Fruit fly (Drosophila melanogaster) whole organism, prepupa: Measurements from ENCODE around the gene CG7656.

Experiments
- Blimp-1 ChIP-seq: fragments of 200-800 bp; sonication (Bioruptor generic); optimal IDR thresholded peaks from 3 replicates; lab custom pipeline; 2017; ENCODE audit warnings: missing biosample characterization, missing genetic modification characterization, mild to moderate bottlenecking, moderate library complexity, missing genetic modification reagents
- CG10631 ChIP-seq: fragments of 200-800 bp; sonication (Bioruptor generic); optimal IDR thresholded peaks from 2 replicates; lab custom pipeline; 2016; ENCODE audit warnings: missing biosample characterization, missing genetic modification characterization
- CG11294 ChIP-seq: fragments of 200-800 bp; sonication (Bioruptor generic); IDR thresholded peaks from 2 replicates; pipeline ENCODE4 v1.3.6; 2022; ENCODE audit warnings: missing biosample characterization, missing genetic modification characterization
- CG11762 ChIP-seq: fragments of 200-800 bp; sonication (Bioruptor generic); optimal IDR thresholded peaks from 3 replicates; lab custom pipeline; 2016; ENCODE audit warnings: missing biosample characterization, missing genetic modification characterization; ENCODE audit not compliant: insufficient read depth
- CG1621 ChIP-seq: fragments of 200-800 bp; sonication (Bioruptor generic); optimal IDR thresholded peaks from 3 replicates; lab custom pipeline; 2018; ENCODE audit warnings: missing biosample characterization, mild to moderate bottlenecking, missing genetic modification characterization
- CG3032 ChIP-seq: fragments of 200-800 bp; optimal IDR thresholded peaks from 2 replicates; lab custom pipeline; 2019; ENCODE audit warnings: missing biosample characterization, mild to moderate bottlenecking, missing genetic modification characterization, moderate library complexity
- CG31627 ChIP-seq: fragments of 200-800 bp; sonication (Bioruptor generic); optimal IDR thresholded peaks from 3 replicates; lab custom pipeline; 2016; ENCODE audit warnings: missing biosample characterization, missing genetic modification characterization
- CG32006 ChIP-seq: fragments of 200-800 bp; sonication (Bioruptor generic); optimal IDR thresholded peaks from 3 replicates; lab custom pipeline; 2017; ENCODE audit warnings: missing biosample characterization, mild to moderate bottlenecking, missing genetic modification characterization
- CG34406 ChIP-seq: fragments of 200-800 bp; sonication (Bioruptor generic); optimal IDR thresholded peaks from 3 replicates; lab custom pipeline; 2016; ENCODE audit warnings: missing biosample characterization, missing genetic modification characterization
- CG4318 ChIP-seq: fragments of 200-800 bp; sonication (Bioruptor generic); optimal IDR thresholded peaks from 3 replicates; lab custom pipeline; 2017; ENCODE audit warnings: missing biosample characterization, mild to moderate bottlenecking, missing genetic modification characterization
- CG6163 ChIP-seq: fragments of 200-800 bp; sonication (Bioruptor generic); IDR thresholded peaks from 3 replicates; pipeline ENCODE4 v1.3.6; 2022; ENCODE audit warnings: missing biosample characterization, missing genetic modification characterization
- CG6792 ChIP-seq: fragments of 200-800 bp; sonication (Bioruptor generic); optimal IDR thresholded peaks from 3 replicates; lab custom pipeline; 2016; ENCODE audit warnings: missing biosample characterization, missing genetic modification characterization
- CG6808 ChIP-seq: fragments of 200-800 bp; sonication (Bioruptor generic); optimal IDR thresholded peaks from 3 replicates; lab custom pipeline; 2017; ENCODE audit warnings: missing biosample characterization, missing genetic modification characterization, mild to moderate bottlenecking, moderate library complexity, missing genetic modification reagents
- CG6854 ChIP-seq: fragments of 200-800 bp; sonication (Bioruptor generic); optimal IDR thresholded peaks from 2 replicates; lab custom pipeline; 2017; ENCODE audit warnings: missing biosample characterization, mild to moderate bottlenecking, missing genetic modification characterization
- CG7368 ChIP-seq: fragments of 200-800 bp; sonication (Bioruptor generic); optimal IDR thresholded peaks from 3 replicates; lab custom pipeline; 2016; ENCODE audit warnings: missing biosample characterization, missing genetic modification characterization
- CG8119 ChIP-seq: fragments of 200-800 bp; sonication (Bioruptor generic); IDR thresholded peaks from 3 replicates; pipeline ENCODE4 v1.3.6; 2022; ENCODE audit warnings: missing biosample characterization, missing genetic modification characterization
- CG8319 ChIP-seq: fragments of 200-800 bp; sonication (Bioruptor generic); optimal IDR thresholded peaks from 3 replicates; lab custom pipeline; 2016; ENCODE audit warnings: missing biosample characterization, missing genetic modification characterization
- CG9139 ChIP-seq: fragments of 200-800 bp; sonication (Bioruptor generic); optimal IDR thresholded peaks from 3 replicates; lab custom pipeline; 2017; ENCODE audit warnings: missing biosample characterization, mild to moderate bottlenecking, missing genetic modification characterization
- Eip75B ChIP-seq: fragments of 200-800 bp; sonication (Bioruptor generic); optimal IDR thresholded peaks from 3 replicates; lab custom pipeline; 2016; ENCODE audit warnings: missing biosample characterization, missing genetic modification characterization
- Eip78C ChIP-seq: fragments of 200-800 bp; sonication (Bioruptor generic); peaks from one replicate; lab custom pipeline; 2016; ENCODE audit warnings: missing biosample characterization, missing genetic modification characterization
- Ets21C ChIP-seq: fragments of 200-800 bp; sonication (Bioruptor generic); optimal IDR thresholded peaks from 3 replicates; lab custom pipeline; 2016; ENCODE audit warnings: missing biosample characterization, missing genetic modification characterization
- Gug ChIP-seq: fragments of 200-800 bp; sonication (Bioruptor generic); IDR thresholded peaks from 2 replicates; pipeline ENCODE4 v1.3.6; 2022; ENCODE audit warnings: missing biosample characterization, missing genetic modification characterization
- Hr38 ChIP-seq: sonication (Bioruptor generic); optimal IDR thresholded peaks from 2 replicates; lab custom pipeline; 2016; ENCODE audit warnings: missing biosample characterization, missing genetic modification characterization
- Hr39 ChIP-seq: fragments of 200-800 bp; sonication (Bioruptor generic); optimal IDR thresholded peaks from 2 replicates; lab custom pipeline; 2016; ENCODE audit warnings: missing biosample characterization, missing genetic modification characterization
- Hr4 ChIP-seq: fragments of 200-800 bp; sonication (Bioruptor generic); optimal IDR thresholded peaks from 3 replicates; lab custom pipeline; 2016; ENCODE audit warnings: missing biosample characterization, missing genetic modification characterization
- Lpt ChIP-seq: fragments of 200-800 bp; sonication (Bioruptor generic); optimal IDR thresholded peaks from 3 replicates; lab custom pipeline; 2016; ENCODE audit warnings: missing biosample characterization, missing genetic modification characterization
- Met ChIP-seq: fragments of 200-800 bp; sonication (Bioruptor generic); optimal IDR thresholded peaks from 3 replicates; lab custom pipeline; 2016; ENCODE audit warnings: missing biosample characterization, missing genetic modification characterization
- Smox ChIP-seq: fragments of 200-800 bp; sonication (Bioruptor generic); optimal IDR thresholded peaks from 3 replicates; lab custom pipeline; 2016; ENCODE audit warnings: missing biosample characterization, missing genetic modification characterization
- Sox102F ChIP-seq: fragments of 200-800 bp; sonication (Bioruptor generic); optimal IDR thresholded peaks from 2 replicates; lab custom pipeline; 2016; ENCODE audit warnings: missing biosample characterization, mild to moderate bottlenecking, missing genetic modification characterization
- Sox15 ChIP-seq: fragments of 200-800 bp; sonication (Bioruptor generic); optimal IDR thresholded peaks from 3 replicates; lab custom pipeline; 2016; ENCODE audit warnings: missing biosample characterization, missing genetic modification characterization
- acj6 ChIP-seq: fragments of 200-800 bp; sonication (Bioruptor generic); optimal IDR thresholded peaks from 3 replicates; lab custom pipeline; 2016; ENCODE audit warnings: missing biosample characterization, missing genetic modification characterization
- cyc ChIP-seq: fragments of 200-800 bp; sonication (Bioruptor generic); optimal IDR thresholded peaks from 3 replicates; lab custom pipeline; 2016; ENCODE audit warnings: missing biosample characterization, missing genetic modification characterization
- dsx ChIP-seq: fragments of 200-800 bp; optimal IDR thresholded peaks from 3 replicates; lab custom pipeline; 2019; ENCODE audit warnings: missing biosample characterization, mild to moderate bottlenecking, missing genetic modification characterization, moderate library complexity; ENCODE audit not compliant: poor library complexity, severe bottlenecking
- eg ChIP-seq: fragments of 200-800 bp; sonication (Bioruptor generic); IDR thresholded peaks from 3 replicates; pipeline ENCODE4 v1.3.6; 2022; ENCODE audit warnings: missing biosample characterization, missing genetic modification characterization
- esn ChIP-seq: fragments of 200-800 bp; sonication (Bioruptor generic); optimal IDR thresholded peaks from 2 replicates; lab custom pipeline; 2016; ENCODE audit warnings: missing biosample characterization, mild to moderate bottlenecking, missing genetic modification characterization, moderate library complexity
- fd59A ChIP-seq: fragments of 200-800 bp; sonication (Bioruptor generic); optimal IDR thresholded peaks from 2 replicates; lab custom pipeline; 2017; ENCODE audit warnings: missing biosample characterization, mild to moderate bottlenecking, missing genetic modification characterization, missing genetic modification reagents
- fd85E ChIP-seq: fragments of 200-800 bp; sonication (Bioruptor generic); optimal IDR thresholded peaks from 3 replicates; lab custom pipeline; 2016; ENCODE audit warnings: missing biosample characterization, missing genetic modification characterization
- lz ChIP-seq: fragments of 200-800 bp; sonication (Bioruptor generic); optimal IDR thresholded peaks from 3 replicates; lab custom pipeline; 2016; ENCODE audit warnings: missing biosample characterization, missing genetic modification characterization
- net ChIP-seq: fragments of 200-800 bp; sonication (Bioruptor generic); optimal IDR thresholded peaks from 3 replicates; lab custom pipeline; 2016; ENCODE audit warnings: missing biosample characterization, missing genetic modification characterization
- salr ChIP-seq, 2 experiments: fragments of 200-800 bp; sonication (Bioruptor generic); optimal IDR thresholded peaks; 3 replicates each; lab custom pipeline; 2016 to 2018; ENCODE audit warnings: missing biosample characterization in 2 of 2, missing genetic modification characterization in 2 of 2, mild to moderate bottlenecking in 1 of 2
- ss ChIP-seq, 2 experiments: fragments of 200-800 bp; sonication (Bioruptor generic); optimal IDR thresholded peaks; 2 replicates in 1 of 2; 3 replicates in 1 of 2; lab custom pipeline; 2017 to 2018; ENCODE audit warnings: mild to moderate bottlenecking in 2 of 2, missing biosample characterization in 2 of 2, missing genetic modification characterization in 2 of 2, moderate library complexity in 1 of 2
- svp ChIP-seq: fragments of 200-800 bp; sonication (Bioruptor generic); peaks from one replicate; lab custom pipeline; 2016; ENCODE audit warnings: missing biosample characterization, missing genetic modification characterization
- topi ChIP-seq: fragments of 200-800 bp; sonication (Bioruptor generic); optimal IDR thresholded peaks from 3 replicates; lab custom pipeline; 2016; ENCODE audit warnings: missing biosample characterization, missing genetic modification characterization
- vri ChIP-seq: fragments of 200-800 bp; sonication (Bioruptor generic); optimal IDR thresholded peaks from 3 replicates; lab custom pipeline; 2016; ENCODE audit warnings: missing biosample characterization, mild to moderate bottlenecking, missing genetic modification characterization

Gene CG7656

dm6 chr3L:15538582-15539490, 49.1 kb downstream of the CG7656 start (continued):
- TF ChIP-seq fd85E (GFP tag; lab: Kevin White, UChicago), result no peak
- no peak for TF ChIP-seq acj6
- no peak for TF ChIP-seq Sox15 (GFP tag; lab: Kevin White, UChicago)
- TF ChIP-seq CG31627, result no peak
- TF ChIP-seq net (GFP tag; lab: Kevin White, UChicago), result no peak
- no peak for TF ChIP-seq esn (GFP tag; lab: Kevin White, UChicago)
- TF ChIP-seq Gug, result no peak
- no peak for TF ChIP-seq CG11762 (GFP tag; lab: Kevin White, UChicago)
- no peak for TF ChIP-seq Smox (GFP tag; lab: Kevin White, UChicago)
- no peak for TF ChIP-seq CG6792 (GFP tag; lab: Kevin White, UChicago)
- no peak for TF ChIP-seq CG7368 (GFP tag; lab: Kevin White, UChicago)
- TF ChIP-seq CG34406 (GFP tag; lab: Kevin White, UChicago), result no peak
- TF ChIP-seq Hr4 (GFP tag; lab: Kevin White, UChicago), result no peak
- no peak for TF ChIP-seq CG6854
- TF ChIP-seq vri (GFP tag; lab: Kevin White, UChicago), result peak; percentile 48
- TF ChIP-seq CG11294 (GFP tag; lab: Robert Waterston, UW), result no peak
- no peak for TF ChIP-seq fd59A (GFP tag; lab: Kevin White, UChicago)
- TF ChIP-seq dsx (GFP tag; lab: Kevin White, UChicago), result no peak
- no peak for TF ChIP-seq Blimp-1 (GFP tag; lab: Kevin White, UChicago)
- peak; percentile 40 for TF ChIP-seq Eip78C (GFP tag; lab: Kevin White, UChicago)

DNA sequence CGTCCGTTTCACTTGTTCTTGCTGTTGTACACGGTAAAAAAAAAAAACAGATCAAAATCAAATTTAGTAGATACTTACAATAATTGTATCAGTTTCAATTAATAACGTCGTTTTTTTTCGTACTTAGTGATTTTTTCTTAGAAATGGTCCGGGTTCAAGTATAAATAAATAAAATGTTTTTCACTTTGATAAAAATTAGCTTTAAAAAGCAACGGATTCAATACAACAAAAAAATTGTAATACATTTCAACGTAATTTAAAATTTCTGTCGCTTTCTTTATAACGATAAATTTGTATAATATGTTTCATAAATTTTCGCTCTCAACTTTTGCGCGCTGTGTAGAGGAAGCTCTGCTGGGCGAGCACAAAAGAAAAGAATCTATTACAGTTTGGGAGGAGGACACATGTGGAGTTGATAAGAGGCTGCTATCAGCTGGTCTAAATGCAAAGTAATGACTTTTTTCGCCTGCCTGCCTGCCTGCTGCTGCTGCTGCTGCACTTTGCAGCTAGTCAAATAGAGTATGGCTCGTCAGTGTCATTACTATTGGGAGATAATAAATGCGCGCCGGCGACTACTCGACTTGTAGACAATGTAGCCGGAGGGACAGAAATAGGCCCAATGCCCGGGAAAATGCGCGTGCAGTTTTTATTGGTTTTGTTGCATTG, 49.9 kb downstream of the CG7656 start:
- TF ChIP-seq CG8119 (GFP tag; lab: Robert Waterston, UW) (peak; percentile 58; the same call in 2 of the 3 replicates), svp (GFP tag; lab: Kevin White, UChicago) (peak; percentile 88), Smox (GFP tag; lab: Kevin White, UChicago) (peak; percentile 55), eg (GFP tag; lab: Robert Waterston, UW) (peak; percentile 62; the same call in 1 of the 3 replicates), CG9139 (GFP tag; lab: Kevin White, UChicago) (no peak), fd85E (GFP tag; lab: Kevin White, UChicago) (no peak), net (GFP tag; lab: Kevin White, UChicago) (peak; percentile 71), CG1621 (tag; lab: Kevin White, UChicago) (no peak), lz (GFP tag; lab: Kevin White, UChicago) (peak; percentile 51), cyc (GFP tag; lab: Kevin White, UChicago) (peak; percentile 20), CG10631 (peak; percentile 70), CG6854 (no peak), Ets21C (no peak), CG6792 (GFP tag; lab: Kevin White, UChicago) (peak; percentile 27), CG6163 (GFP tag; lab: Robert Waterston, UW) (peak; percentile 36; the same call in 2 of the 3 replicates), CG3032 (peak; percentile 56), CG8319 (peak; percentile 21), ss (GFP tag; optimal IDR thresholded peaks at IDR 0.05; lab: Kevin White, UChicago) (peak; percentile 36 to 67), CG7368 (GFP tag; lab: Kevin White, UChicago) (no peak), acj6 (peak; percentile 55), Met (peak; percentile 56), CG32006 (GFP tag; lab: Kevin White, UChicago) (peak; percentile 90), dsx (GFP tag; lab: Kevin White, UChicago) (peak; percentile 51), Sox102F (GFP tag; lab: Kevin White, UChicago) (peak; percentile 31), CG11762 (GFP tag; lab: Kevin White, UChicago) (peak; percentile 59), vri (GFP tag; lab: Kevin White, UChicago) (no peak), CG4318 (GFP tag; lab: Kevin White, UChicago) (peak; percentile 71), Hr38 (GFP tag; lab: Kevin White, UChicago) (no peak), Eip78C (GFP tag; lab: Kevin White, UChicago) (peak; percentile 93), salr (GFP tag; optimal IDR thresholded peaks at IDR 0.05; lab: Kevin White, UChicago) (peak in 1 of 2 experiments; percentile 84), topi (GFP tag; lab: Kevin White, UChicago) (peak; percentile 49), Gug (peak; percentile 71), CG6808 (GFP tag; lab: Kevin White, UChicago) (peak; percentile 64), Lpt (GFP tag; lab: Kevin White, UChicago) (peak; percentile 66), CG31627 (peak; percentile 37), Hr4 (GFP tag; lab: Kevin White, UChicago) (peak; percentile 86), Eip75B (peak; percentile 63), fd59A (GFP tag; lab: Kevin White, UChicago) (peak; percentile 27), Hr39 (GFP tag; lab: Kevin White, UChicago) (peak; percentile 47)
